Worm (Caenorhabditis elegans): ENCODE measurements around the gene twk-10.
A peak's percentile ranks its signal among the peaks of the same experiment; 100 is the strongest.

twk-10 gene

DNA sequence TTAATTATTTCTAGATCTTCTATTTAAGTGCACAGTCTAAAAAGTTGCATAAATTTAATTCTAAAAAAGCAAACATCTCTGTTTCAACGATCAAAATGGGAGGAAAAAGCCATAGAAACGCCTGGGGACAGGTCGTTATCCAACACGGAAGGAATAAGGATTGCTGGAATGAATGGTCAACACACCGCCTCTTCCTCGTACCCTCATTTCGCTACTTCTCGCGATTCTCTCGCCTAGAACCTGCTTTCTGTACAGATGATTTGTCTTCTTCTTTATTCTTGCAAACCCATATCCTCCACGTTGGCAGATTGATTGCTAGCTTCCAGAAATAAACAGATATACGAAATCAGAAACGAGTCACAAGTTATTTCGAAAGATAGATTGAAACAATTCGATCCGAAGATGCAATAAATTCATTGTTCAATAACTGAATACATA, 37.2 kb upstream of the twk-10 start, which contains the start of gene dpy-11 (continued):
- no peak for TF ChIP-seq fkh-10 (GFP tag; optimal IDR thresholded peaks at IDR 0.05)
- peak; percentile 14 for TF ChIP-seq nfya-1 (tag; optimal IDR thresholded peaks at IDR 0.05; ENCODE audit: insufficient read depth)
- no peak for TF ChIP-seq fkh-2 (tag; optimal IDR thresholded peaks at IDR 0.05)
- TF ChIP-seq eor-1 (tag; optimal IDR thresholded peaks at IDR 0.05): no peak
- TF ChIP-seq ama-1 (optimal IDR thresholded peaks at IDR 0.05): peak; percentile 99
- TF ChIP-seq unc-39 (tag; optimal IDR thresholded peaks at IDR 0.05): no peak
- TF ChIP-seq unc-62 (GFP tag; optimal IDR thresholded peaks at IDR 0.05): no peak
- no peak for TF ChIP-seq ztf-4 (tag; optimal IDR thresholded peaks at IDR 0.05)
- no peak for TF ChIP-seq nhr-67 (tag; optimal IDR thresholded peaks at IDR 0.05)

DNA sequence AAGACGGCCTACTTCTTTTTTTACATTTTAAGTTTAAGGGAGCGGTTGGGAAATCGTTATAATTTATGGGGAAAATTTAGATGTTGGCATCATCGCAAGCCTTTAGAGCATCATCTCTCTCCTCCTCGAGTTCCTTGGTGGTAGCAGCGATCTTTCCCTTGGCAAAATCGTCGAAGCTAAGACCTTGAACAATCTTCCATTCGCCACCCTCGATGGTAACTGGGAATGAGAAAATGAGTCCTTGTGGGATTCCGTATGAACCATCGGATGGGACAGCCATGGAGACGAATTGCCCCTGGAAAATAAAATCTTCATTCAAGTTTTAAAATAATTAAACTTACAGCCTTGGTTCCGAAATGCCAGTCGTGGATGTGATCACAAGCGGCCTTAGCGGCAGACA, 36.8 kb upstream of the twk-10 start:
- TF ChIP-seq pha-4 (tag; optimal IDR thresholded peaks at IDR 0.05) (no peak), ztf-4 (tag; optimal IDR thresholded peaks at IDR 0.05) (no peak), nhr-23 (tag; optimal IDR thresholded peaks at IDR 0.05) (no peak), ztf-11 (tag; optimal IDR thresholded peaks at IDR 0.05) (no peak), R02D3.7 (tag; optimal IDR thresholded peaks at IDR 0.05) (no peak), snpc-4 (tag; optimal IDR thresholded peaks at IDR 0.05) (no peak), nhr-76 (tag; optimal IDR thresholded peaks at IDR 0.05) (no peak), tbx-2 (tag; optimal IDR thresholded peaks at IDR 0.05) (no peak), ZK546.5 (tag; optimal IDR thresholded peaks at IDR 0.05) (no peak), jun-1 (tag; optimal IDR thresholded peaks at IDR 0.05) (no peak), ceh-16 (tag; optimal IDR thresholded peaks at IDR 0.05) (no peak), nhr-25 (tag; optimal IDR thresholded peaks at IDR 0.05) (no peak), pqm-1 (tag; optimal IDR thresholded peaks at IDR 0.05) (no peak), nhr-237 (tag; optimal IDR thresholded peaks at IDR 0.05) (no peak), unc-39 (tag; optimal IDR thresholded peaks at IDR 0.05) (no peak), mdl-1 (tag; optimal IDR thresholded peaks at IDR 0.05) (no peak), egl-5 (tag; optimal IDR thresholded peaks at IDR 0.05) (no peak), nhr-77 (tag; optimal IDR thresholded peaks at IDR 0.05) (no peak)

DNA sequence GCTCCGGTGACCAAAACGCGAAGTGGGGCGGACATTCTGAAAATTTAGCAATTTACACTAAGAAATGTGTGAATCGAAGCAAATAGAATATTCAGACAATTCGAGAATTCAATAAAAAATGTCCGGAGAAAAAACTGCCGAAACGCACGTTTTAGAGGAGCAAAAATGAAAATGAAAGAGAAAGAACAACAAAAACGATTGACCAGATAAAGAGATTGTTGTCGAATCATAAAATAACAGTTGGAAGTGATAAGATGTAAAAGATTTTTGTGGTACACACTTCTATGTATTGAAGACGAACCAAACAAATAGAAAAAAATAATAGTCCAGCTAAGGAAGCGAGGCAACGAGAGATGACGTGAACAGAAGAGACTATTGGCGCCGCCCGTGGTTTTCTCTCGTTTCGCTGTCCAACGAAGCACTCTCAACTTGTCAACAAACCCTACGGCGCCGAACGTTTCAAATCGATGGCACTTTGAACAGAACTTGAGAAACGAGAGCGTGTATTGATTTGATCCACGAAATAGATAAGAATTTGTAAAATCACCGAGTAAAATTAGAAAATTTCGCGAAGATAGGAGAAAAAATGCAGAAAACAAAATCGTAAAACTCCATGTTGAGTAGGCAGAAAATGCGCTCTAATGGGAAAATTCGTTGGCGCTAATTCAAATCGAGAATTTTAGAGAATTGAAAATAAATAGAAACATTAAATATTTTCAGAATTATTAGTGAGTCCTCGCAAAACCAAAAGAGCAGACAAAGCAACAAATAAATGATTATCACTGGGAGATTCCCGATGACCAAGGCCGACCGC, 35.4 kb upstream of the twk-10 start, which contains the start of gene mdh-1:
Gene mdh-1 (minus strand): TSS at position 36 of the 814 bp plus-strand sequence.
- TF ChIP-seq eor-1 (tag; optimal IDR thresholded peaks at IDR 0.05) (no peak), nfya-1 (tag; optimal IDR thresholded peaks at IDR 0.05; ENCODE audit: insufficient read depth) (peak; percentile 10), fkh-10 (GFP tag; optimal IDR thresholded peaks at IDR 0.05) (no peak), lin-15B (tag; optimal IDR thresholded peaks at IDR 0.05) (peak; percentile 38), hmg-11 (tag; optimal IDR thresholded peaks at IDR 0.05) (peak; percentile 31), pha-4 (tag; optimal IDR thresholded peaks at IDR 0.05) (peak; percentile 70), ceh-28 (tag; optimal IDR thresholded peaks at IDR 0.05) (peak; percentile 55), zag-1 (tag; optimal IDR thresholded peaks at IDR 0.05) (no peak), ztf-4 (tag; optimal IDR thresholded peaks at IDR 0.05) (no peak), snpc-4 (tag; optimal IDR thresholded peaks at IDR 0.05) (peak; percentile 21), elt-2 (tag; optimal IDR thresholded peaks at IDR 0.05) (peak; percentile 30), nhr-11 (tag; optimal IDR thresholded peaks at IDR 0.05) (no peak), mml-1 (tag; optimal IDR thresholded peaks at IDR 0.05) (no peak), skn-1 (tag; optimal IDR thresholded peaks at IDR 0.05) (no peak)

DNA sequence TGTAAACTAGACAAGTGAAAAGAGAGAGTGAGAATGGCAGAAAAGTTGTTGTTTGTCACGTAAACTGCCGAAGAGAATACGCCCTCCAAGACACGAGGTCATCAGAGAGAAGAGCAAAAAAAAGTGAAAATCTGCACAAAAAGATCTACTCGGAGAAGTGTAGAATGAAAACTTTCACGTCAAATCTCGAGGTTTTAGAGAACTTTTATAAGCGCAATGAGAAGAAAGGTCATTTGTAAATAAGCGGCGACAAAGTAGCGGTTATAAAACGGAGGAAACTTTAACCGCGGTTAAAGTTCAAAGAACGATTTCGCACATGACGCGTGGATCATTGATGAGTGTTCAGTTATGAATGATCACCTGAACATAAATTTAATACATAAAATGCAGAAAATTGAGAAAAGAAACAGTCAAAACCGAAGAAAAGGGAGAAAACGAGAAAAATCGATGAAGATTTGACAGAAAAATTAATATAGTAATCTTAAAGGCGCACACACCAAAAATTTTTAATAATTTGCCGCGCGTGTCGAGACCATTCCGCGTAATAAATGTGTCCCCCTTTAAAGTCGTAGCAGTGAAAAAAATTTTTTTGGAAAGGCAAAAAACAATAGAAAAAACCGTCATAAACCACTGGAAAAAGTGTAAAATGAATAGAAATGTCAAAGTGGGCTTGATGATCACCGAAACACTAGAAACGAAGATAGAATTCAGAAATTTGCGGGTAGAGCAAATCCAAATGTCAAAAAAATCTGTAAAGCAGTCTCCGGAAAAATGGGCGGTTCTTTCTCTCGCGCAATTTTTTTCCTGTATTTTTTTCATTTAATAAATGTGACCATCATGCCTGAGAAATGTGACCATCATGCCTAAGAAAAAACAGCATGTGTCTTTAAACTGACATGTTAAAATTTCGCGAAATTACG, 34.6 kb upstream of the twk-10 start:
- TF ChIP-seq mdl-1 (tag; optimal IDR thresholded peaks at IDR 0.05) (peak; percentile 73), fkh-2 (tag; optimal IDR thresholded peaks at IDR 0.05) (no peak), pha-4 (tag; optimal IDR thresholded peaks at IDR 0.05) (peak; percentile 72), unc-62 (GFP tag; optimal IDR thresholded peaks at IDR 0.05) (no peak), elt-1 (tag; optimal IDR thresholded peaks at IDR 0.05) (peak; percentile 52), jun-1 (tag; optimal IDR thresholded peaks at IDR 0.05) (peak; percentile 22), ama-1 (optimal IDR thresholded peaks at IDR 0.05) (peak; percentile 74), pqm-1 (tag; optimal IDR thresholded peaks at IDR 0.05) (peak; percentile 18), elt-2 (tag; optimal IDR thresholded peaks at IDR 0.05) (peak; percentile 35), nhr-67 (tag; optimal IDR thresholded peaks at IDR 0.05) (no peak), nhr-43 (tag; optimal IDR thresholded peaks at IDR 0.05; ENCODE audit: poor library complexity, severe bottlenecking) (peak; percentile 70), unc-39 (tag; optimal IDR thresholded peaks at IDR 0.05) (no peak), lin-39 (tag; optimal IDR thresholded peaks at IDR 0.05) (peak; percentile 11), nhr-25 (tag; optimal IDR thresholded peaks at IDR 0.05) (peak; percentile 86), ceh-82 (tag; optimal IDR thresholded peaks at IDR 0.05) (no peak), nhr-23 (tag; optimal IDR thresholded peaks at IDR 0.05) (peak; percentile 37)

Data from whole organism, L3 larva.